Worm (Caenorhabditis elegans): ENCODE results near the gene R160.3.

R160.3 gene

DNA sequence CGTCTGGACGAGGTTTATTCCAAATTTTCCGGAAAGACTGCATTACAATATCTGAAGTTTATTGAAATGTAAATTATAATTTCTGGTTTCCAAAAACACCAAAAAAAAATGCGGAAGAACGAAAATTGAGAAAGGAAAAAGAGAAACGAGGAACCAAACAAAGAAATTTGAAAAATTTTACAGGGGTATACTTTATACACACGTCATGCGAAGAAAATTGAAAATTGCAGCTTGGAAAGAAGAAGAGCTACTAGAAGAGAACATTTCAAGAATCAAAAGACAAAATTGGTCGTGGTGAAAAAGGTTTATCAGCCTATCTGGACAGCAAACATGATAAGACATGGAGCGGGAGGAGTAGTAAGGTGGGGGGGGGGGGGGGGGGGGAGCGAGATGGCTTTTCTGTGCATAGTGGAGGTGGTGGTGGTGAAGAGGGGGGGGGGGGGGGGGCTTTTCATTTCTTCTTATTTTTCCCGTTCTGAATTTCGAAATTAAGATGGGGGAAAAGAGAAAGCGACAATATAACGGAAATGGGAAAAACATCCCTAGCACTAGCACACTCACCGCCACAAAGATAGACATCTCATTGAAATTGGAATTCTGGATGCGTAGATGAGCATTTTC, 17.3 kb upstream of the R160.3 start, which contains the start of gene lst-2:
Gene lst-2 (minus strand): TSS at position 51 of the 621 bp plus-strand sequence.
- TF ChIP-seq dao-5 (tag; optimal IDR thresholded peaks at IDR 0.05) (no peak), W03F9.2 (tag; optimal IDR thresholded peaks at IDR 0.05) (no peak), him-1 (tag; optimal IDR thresholded peaks at IDR 0.05) (no peak)

DNA sequence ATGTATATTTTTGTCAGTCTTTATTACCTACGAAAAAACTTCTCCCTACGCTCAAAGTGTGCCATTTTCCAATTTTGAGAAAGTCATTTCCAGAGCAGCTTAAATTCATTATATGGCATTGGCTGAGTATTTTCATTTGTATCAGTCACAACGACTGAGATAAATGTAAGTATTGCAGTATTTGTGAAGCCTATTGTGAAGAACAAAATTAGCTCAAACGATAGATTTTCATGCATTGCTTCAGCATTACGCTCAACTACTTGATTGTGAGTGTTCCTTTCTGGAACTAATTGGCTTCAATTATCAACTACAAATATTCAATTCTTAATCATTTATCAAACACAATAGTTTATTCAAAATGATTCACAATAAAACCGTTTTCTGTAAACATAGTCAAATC, 11.6 kb upstream of the R160.3 start, which contains the start of gene R160.12:
Gene R160.12 (minus strand): TSS at position 101 of the 400 bp plus-strand sequence.
- no peak for TF ChIP-seq W03F9.2 (tag; optimal IDR thresholded peaks at IDR 0.05)
- no peak for TF ChIP-seq dao-5 (tag; optimal IDR thresholded peaks at IDR 0.05)
- TF ChIP-seq him-1 (tag; optimal IDR thresholded peaks at IDR 0.05): no peak

DNA sequence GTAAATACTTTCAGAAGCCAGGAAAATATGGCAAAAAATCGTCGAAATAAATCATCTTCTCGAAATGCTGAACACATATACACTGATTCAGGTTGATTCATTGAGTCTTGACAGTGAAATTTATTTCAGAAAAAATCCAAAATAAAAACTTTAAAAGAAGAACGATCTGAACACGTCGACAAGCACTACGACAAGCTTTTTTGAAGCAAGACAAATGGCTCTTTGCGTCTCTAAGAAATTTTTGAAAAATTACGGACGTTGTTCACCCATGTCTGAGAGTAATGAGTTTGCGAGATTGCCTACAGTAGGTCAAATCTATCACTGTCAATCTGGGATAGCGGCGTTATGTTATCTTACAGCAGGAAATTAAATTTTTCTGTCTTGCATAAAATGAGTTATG, 10.7 kb upstream of the R160.3 start, which contains the start of gene R160.2:
Gene R160.2 (minus strand): TSS at position 101 of the 400 bp plus-strand sequence.
- TF ChIP-seq W03F9.2 (tag; optimal IDR thresholded peaks at IDR 0.05) (no peak), dao-5 (tag; optimal IDR thresholded peaks at IDR 0.05) (no peak), him-1 (tag; optimal IDR thresholded peaks at IDR 0.05) (no peak)

DNA sequence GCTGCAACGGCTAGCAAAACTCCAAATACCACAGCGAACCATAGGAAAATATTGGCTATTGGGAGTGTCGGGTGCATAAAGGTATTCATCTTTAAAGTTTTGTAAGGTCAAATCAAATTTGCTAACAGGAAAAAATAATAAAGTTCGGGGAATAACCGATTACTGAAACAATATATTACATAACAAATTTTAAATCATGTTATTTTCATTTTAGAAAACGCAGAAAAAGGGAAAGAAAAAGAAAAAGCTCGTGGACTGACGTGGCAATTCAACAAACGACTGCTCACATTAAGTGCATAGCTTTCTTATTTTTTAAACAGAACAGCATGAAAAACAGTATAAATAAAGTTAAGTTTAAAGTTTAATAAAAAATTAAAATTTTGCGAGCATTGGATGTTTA, 7.0 kb upstream of the R160.3 start, which contains the start of gene R160.6:
Gene R160.6 (minus strand): TSS at position 101 of the 400 bp plus-strand sequence.
- no peak for TF ChIP-seq dao-5 (tag; optimal IDR thresholded peaks at IDR 0.05)
- no peak for TF ChIP-seq him-1 (tag; optimal IDR thresholded peaks at IDR 0.05)
- no peak for TF ChIP-seq W03F9.2 (tag; optimal IDR thresholded peaks at IDR 0.05)

DNA sequence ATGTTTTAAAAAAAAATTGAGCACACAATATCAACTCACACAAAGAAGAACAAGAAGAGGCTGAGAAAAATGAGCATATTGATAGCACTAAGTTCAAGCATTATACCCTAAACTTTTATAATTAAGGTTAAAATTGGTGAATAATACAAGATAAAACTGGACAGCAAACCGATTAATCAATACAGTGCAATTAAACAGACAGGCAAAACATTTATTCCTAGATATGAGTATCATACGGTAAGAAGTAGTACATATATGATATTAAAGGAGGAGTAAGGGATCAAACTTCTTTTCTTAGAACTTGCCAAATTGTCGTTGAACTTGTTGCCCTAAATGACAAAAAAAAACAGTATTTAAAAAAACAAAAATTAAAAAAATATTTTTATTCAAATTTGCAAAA, 5.9 kb upstream of the R160.3 start, which contains the start of gene R160.14:
Gene R160.14 (minus strand): TSS at position 101 of the 400 bp plus-strand sequence.
- TF ChIP-seq dao-5 (tag; optimal IDR thresholded peaks at IDR 0.05) (no peak), him-1 (tag; optimal IDR thresholded peaks at IDR 0.05) (no peak), W03F9.2 (tag; optimal IDR thresholded peaks at IDR 0.05) (no peak)

DNA sequence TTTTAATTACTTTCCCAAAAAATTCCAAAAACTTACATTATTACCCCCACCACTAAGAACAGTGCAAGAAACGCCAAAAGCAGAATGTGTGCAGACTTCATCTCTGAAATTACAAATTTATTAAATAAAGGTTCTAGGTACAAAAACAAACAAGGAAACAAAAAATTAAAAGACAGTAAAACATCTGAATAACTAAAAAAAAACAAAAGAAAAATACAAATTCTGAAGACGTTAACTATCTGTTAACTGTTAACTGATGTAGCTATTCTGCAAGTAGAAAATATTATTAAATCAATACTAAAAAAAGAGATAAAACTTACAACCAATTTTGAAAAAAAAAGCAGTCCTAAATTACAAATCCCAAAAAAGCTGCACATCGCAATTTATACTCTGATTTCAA, 5.3 kb upstream of the R160.3 start, which contains the start of gene R160.13:
Gene R160.13 (minus strand): TSS at position 101 of the 400 bp plus-strand sequence.
- TF ChIP-seq W03F9.2 (tag; optimal IDR thresholded peaks at IDR 0.05) (no peak), dao-5 (tag; optimal IDR thresholded peaks at IDR 0.05) (no peak), him-1 (tag; optimal IDR thresholded peaks at IDR 0.05) (no peak)

DNA sequence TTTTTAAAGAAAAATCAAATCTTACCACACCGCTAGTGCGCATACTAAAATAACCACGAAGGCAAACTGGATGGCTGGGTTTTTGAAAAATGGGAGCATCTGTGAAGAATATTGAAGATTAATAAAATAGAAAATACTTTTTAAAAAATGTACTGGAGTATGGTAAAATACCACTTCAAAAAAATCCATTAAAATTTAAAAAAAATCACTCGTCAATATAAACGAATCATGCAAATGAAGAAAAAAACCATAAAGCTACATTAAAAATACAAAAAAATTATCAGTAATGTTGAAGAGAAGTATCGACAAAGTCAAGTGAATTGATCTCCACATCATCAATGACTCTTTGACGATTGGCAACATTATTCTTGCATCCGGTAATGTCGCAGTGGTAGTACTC, 4.6 kb upstream of the R160.3 start, which contains the start of gene R160.5:
Gene R160.5 (minus strand): TSS at position 101 of the 400 bp plus-strand sequence.
- no peak for TF ChIP-seq him-1 (tag; optimal IDR thresholded peaks at IDR 0.05)
- TF ChIP-seq dao-5 (tag; optimal IDR thresholded peaks at IDR 0.05): no peak
- TF ChIP-seq W03F9.2 (tag; optimal IDR thresholded peaks at IDR 0.05): no peak

DNA sequence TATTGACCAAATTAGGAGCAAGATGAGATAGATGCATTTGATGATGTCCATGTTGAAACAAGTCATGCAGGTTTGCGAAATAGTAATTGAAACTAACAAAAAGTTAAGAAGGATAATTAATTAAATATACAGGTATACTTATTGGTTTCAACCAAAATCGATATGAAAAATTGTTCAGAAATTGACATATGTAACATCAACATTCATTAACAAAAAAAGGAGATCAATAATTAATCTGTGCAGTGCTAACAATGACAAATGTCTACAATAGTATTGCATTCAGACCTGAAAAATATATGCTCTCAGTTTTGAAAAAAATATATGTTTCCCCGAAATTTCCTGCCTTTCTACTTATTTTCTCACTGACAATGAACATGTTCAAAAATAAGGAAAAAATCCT, 2.7 kb upstream of the R160.3 start, which contains the start of gene R160.4:
Gene R160.4 (minus strand): TSS at position 101 of the 400 bp plus-strand sequence.
- no peak for TF ChIP-seq dao-5 (tag; optimal IDR thresholded peaks at IDR 0.05)
- no peak for TF ChIP-seq him-1 (tag; optimal IDR thresholded peaks at IDR 0.05)
- TF ChIP-seq W03F9.2 (tag; optimal IDR thresholded peaks at IDR 0.05): no peak

DNA sequence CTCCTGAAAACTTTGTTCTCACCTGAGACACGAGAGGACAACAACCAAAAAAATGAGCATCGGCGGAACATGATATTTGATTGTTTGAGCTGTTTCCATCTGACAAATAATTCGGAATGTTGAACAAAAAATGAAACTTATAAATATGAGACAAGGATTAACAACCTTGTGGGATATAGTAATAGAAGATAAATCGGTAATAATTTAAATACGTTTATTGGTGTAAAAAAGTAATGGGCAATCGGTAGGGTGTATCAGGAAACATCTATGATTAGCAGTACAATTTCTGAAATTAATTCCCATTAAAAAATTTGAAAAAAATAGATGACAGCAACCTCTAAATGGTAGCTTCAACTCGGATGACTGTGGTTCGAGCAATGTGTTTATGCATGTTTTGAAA, 1.3 kb upstream of the R160.3 start, which contains the start of gene R160.10:
Gene R160.10 (minus strand): TSS at position 101 of the 400 bp plus-strand sequence.
- TF ChIP-seq him-1 (tag; optimal IDR thresholded peaks at IDR 0.05) (no peak), W03F9.2 (tag; optimal IDR thresholded peaks at IDR 0.05) (no peak), dao-5 (tag; optimal IDR thresholded peaks at IDR 0.05) (no peak)

DNA sequence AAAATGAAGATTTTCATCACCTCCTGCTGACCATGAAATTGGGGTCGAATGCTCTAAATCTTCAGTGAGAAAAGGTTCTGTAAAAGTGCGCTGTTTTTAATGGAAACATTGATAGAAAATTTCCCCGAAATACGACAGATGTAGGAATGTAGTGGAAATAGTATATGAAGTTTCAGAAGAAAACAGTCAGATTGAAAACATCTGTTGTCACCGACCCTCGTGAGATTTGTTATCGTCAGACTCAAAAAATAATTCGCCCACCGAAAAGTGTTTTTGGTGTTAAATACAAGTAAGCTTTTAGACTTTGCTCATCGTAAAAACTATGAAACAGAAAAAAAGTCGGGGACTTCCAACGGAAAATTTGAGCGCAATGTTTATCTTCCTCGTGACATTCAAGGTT, 1.3 kb downstream of the R160.3 start, which contains the start of gene F14H12.8:
Gene F14H12.8 (minus strand): TSS at position 101 of the 400 bp plus-strand sequence.
- TF ChIP-seq him-1 (tag; optimal IDR thresholded peaks at IDR 0.05) (no peak), dao-5 (tag; optimal IDR thresholded peaks at IDR 0.05) (no peak), W03F9.2 (tag; optimal IDR thresholded peaks at IDR 0.05) (no peak)

DNA sequence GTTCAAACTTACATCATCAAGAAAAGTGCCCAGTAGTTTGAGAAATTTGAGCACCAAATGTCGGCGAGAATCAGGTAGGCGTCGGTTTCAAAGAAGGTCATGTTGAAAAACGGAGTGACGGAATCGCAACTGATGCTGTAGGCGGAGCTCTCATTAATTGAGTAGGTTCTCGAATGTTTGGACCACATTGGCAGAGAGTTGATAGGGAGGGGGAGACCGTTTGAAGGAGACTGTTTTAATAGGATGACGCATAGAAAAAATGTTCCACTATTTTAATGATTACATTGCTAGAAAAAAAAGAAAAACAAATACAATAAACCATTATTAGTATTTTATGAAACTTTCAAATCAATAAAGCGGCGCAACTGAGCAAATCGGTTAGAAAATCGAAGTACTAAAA, 2.9 kb downstream of the R160.3 start, which contains the start of gene F14H12.17:
Gene F14H12.17 (minus strand): TSS at position 101 of the 400 bp plus-strand sequence.
- TF ChIP-seq W03F9.2 (tag; optimal IDR thresholded peaks at IDR 0.05): no peak
- no peak for TF ChIP-seq him-1 (tag; optimal IDR thresholded peaks at IDR 0.05)
- TF ChIP-seq dao-5 (tag; optimal IDR thresholded peaks at IDR 0.05): no peak

DNA sequence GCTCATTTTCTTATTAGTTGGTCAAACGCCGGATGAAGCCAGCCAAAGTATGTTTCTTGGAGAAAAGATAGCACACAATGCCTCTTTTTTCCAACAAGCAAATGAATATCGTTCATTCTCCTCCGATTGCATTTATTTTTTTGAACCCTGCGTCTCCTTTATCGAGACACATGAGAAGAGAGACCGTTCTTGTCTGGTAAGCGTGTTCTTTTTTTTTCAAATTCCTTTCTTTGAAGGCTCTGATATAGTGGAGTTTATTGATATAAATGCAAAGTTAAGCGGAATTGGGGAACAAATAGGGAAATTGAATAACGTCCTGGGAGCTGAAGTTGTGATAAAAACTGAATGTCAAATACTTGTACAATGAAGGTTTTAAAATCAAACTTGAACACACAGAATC, 3.6 kb downstream of the R160.3 start, which contains the start of gene F14H12.7:
Gene F14H12.7 (minus strand): TSS at position 101 of the 400 bp plus-strand sequence.
- TF ChIP-seq dao-5 (tag; optimal IDR thresholded peaks at IDR 0.05) (no peak), him-1 (tag; optimal IDR thresholded peaks at IDR 0.05) (no peak), W03F9.2 (tag; optimal IDR thresholded peaks at IDR 0.05) (no peak)

DNA sequence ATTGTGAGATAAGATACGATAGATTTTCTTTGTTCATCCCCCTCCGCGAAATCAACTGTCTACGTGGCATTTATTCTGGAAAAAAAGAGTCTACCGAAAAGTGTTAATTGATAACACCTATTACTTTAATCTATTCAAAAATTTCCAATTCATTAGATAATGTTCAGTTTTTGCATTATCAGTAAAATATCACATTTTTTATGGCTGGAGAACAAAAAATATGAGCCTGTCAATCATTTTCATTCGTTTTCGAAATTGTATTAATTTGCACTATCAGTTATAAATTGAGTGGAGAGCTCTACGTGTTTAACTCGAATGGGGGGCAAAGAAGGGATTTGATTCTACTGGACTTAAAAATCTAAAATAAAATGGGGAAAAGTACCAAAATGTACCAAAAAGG, 7.1 kb downstream of the R160.3 start:
- TF ChIP-seq dao-5 (tag; optimal IDR thresholded peaks at IDR 0.05): no peak
- no peak for TF ChIP-seq W03F9.2 (tag; optimal IDR thresholded peaks at IDR 0.05)
- TF ChIP-seq him-1 (tag; optimal IDR thresholded peaks at IDR 0.05): no peak

DNA sequence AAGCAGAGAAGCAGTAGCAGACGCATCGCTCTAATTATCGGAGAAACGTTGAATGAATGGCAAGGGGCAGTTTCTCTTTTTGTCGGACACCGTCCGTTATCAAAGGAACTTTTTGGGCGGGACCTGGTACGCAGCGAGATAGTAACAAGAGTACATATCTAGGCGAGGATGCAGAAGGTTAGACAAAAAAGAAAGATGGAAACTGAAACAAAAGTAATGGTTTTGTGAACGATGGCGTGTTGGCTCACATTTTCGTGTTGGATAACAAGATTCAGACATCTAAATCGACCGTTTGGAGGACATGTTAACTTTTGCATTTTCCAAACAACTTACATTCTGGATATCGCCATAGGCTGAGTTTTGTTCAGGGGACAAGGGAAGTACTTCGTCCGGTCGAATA, 8.7 kb downstream of the R160.3 start, which contains the start of gene F14H12.6:
Gene F14H12.6 (minus strand): TSS at position 101 of the 400 bp plus-strand sequence.
- TF ChIP-seq W03F9.2 (tag; optimal IDR thresholded peaks at IDR 0.05) (no peak), dao-5 (tag; optimal IDR thresholded peaks at IDR 0.05) (no peak), him-1 (tag; optimal IDR thresholded peaks at IDR 0.05) (no peak)

Data from whole organism, L4/young adult.